Worm (Caenorhabditis elegans): ENCODE measurements around the gene Y54G9A.7.

DNA sequence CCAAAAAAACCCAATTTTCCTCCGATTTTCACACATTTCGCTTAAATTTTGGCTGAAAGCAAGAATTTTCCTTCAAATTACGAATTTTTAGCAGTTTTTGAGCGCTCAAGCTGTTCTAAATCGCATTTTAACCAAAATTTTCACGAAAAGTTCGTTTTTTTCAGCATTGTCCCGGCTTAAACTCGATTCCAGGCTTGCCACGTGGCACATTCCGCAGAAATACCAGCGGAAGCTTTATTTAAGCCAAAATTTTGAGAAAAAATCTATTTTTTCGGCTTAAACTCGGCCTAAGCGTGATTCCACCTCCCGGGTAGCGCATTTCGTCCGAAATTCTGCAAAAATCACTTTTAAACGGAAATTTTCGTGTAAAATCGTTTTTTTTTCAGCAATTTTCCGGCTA is 1.8 kb downstream of the Y54G9A.7 start:
- TF ChIP-seq ama-1 (optimal IDR thresholded peaks at IDR 0.05): no peak
- no peak for TF ChIP-seq spr-3 (GFP tag; optimal IDR thresholded peaks at IDR 0.05)
- no peak for TF ChIP-seq snpc-1.2 (GFP tag; IDR thresholded peaks at IDR 0.05)
- TF ChIP-seq rbr-2 (tag; optimal IDR thresholded peaks at IDR 0.05): no peak
- TF ChIP-seq lir-3 (tag; optimal IDR thresholded peaks at IDR 0.05): no peak
- no peak for TF ChIP-seq dve-1 (tag; optimal IDR thresholded peaks at IDR 0.05; ENCODE audit: insufficient read depth)
- TF ChIP-seq snpc-4 (tag; optimal IDR thresholded peaks at IDR 0.05): no peak
- no peak for TF ChIP-seq egl-27 (tag; optimal IDR thresholded peaks at IDR 0.05)
- no peak for TF ChIP-seq R02D3.7 (tag; optimal IDR thresholded peaks at IDR 0.05)
- no peak for TF ChIP-seq zip-2 (tag; optimal IDR thresholded peaks at IDR 0.05)
- TF ChIP-seq nhr-28 (tag; optimal IDR thresholded peaks at IDR 0.05): no peak
- no peak for TF ChIP-seq lin-39 (tag; optimal IDR thresholded peaks at IDR 0.05)
